Worm (Caenorhabditis elegans) whole organism, L2 larva: ENCODE results near the gene M163.1.
"Not testable (repeated sequence)": the region's sequence is repeated elsewhere in the genome, so short reads cannot be mapped to it uniquely, and the experiment has no call there.

Source experiments
- F13H6.1 ChIP-seq: sonication (generic microtip); optimal IDR thresholded peaks from 2 replicates; lab custom pipeline; 2016; ENCODE audit warnings: missing genetic modification characterization, missing compliant biosample characterization
- R02D3.7 ChIP-seq: fragments of 150-350 bp; optimal IDR thresholded peaks from 2 replicates; lab custom pipeline; 2014; ENCODE audit warnings: missing biosample characterization, missing genetic modification characterization
- ZK546.5 ChIP-seq: sonication (generic microtip); optimal IDR thresholded peaks from 2 replicates; lab custom pipeline; 2017; ENCODE audit warnings: missing biosample characterization, missing genetic modification characterization
- alr-1 ChIP-seq: fragments of 150-350 bp; optimal IDR thresholded peaks from 2 replicates; lab custom pipeline; 2014; ENCODE audit warnings: missing biosample characterization, missing genetic modification characterization
- ceh-16 ChIP-seq: fragments of 150-350 bp; optimal IDR thresholded peaks from 2 replicates; lab custom pipeline; 2014; ENCODE audit warnings: missing biosample characterization, missing genetic modification characterization
- ceh-82 ChIP-seq: fragments of 150-350 bp; optimal IDR thresholded peaks from 2 replicates; lab custom pipeline; 2014; ENCODE audit warnings: missing biosample characterization, missing genetic modification characterization
- crh-2 ChIP-seq: sonication (generic microtip); optimal IDR thresholded peaks from 2 replicates; lab custom pipeline; 2017; ENCODE audit warnings: missing biosample characterization, missing genetic modification characterization
- dmd-4 ChIP-seq: sonication (generic microtip); optimal IDR thresholded peaks from 2 replicates; lab custom pipeline; 2017; ENCODE audit warnings: missing biosample characterization, missing genetic modification characterization
- elt-1 ChIP-seq: fragments of 150-350 bp; optimal IDR thresholded peaks from 2 replicates; lab custom pipeline; 2014; ENCODE audit warnings: missing biosample characterization, missing genetic modification characterization
- fos-1 ChIP-seq: fragments of 150-350 bp; optimal IDR thresholded peaks from 2 replicates; lab custom pipeline; 2014; ENCODE audit warnings: missing biosample characterization, missing genetic modification characterization
- gmeb-1 ChIP-seq: fragments of 150-350 bp; optimal IDR thresholded peaks from 2 replicates; lab custom pipeline; 2014; ENCODE audit warnings: missing biosample characterization, missing genetic modification characterization
- lin-39 ChIP-seq: fragments of 150-350 bp; optimal IDR thresholded peaks from 2 replicates; lab custom pipeline; 2014; ENCODE audit warnings: missing biosample characterization, missing genetic modification reagents, missing genetic modification characterization
- mab-5 ChIP-seq: fragments of 150-350 bp; optimal IDR thresholded peaks from 2 replicates; lab custom pipeline; 2014; ENCODE audit warnings: missing biosample characterization, missing genetic modification characterization
- mbf-1 ChIP-seq: sonication (generic microtip); optimal IDR thresholded peaks from 2 replicates; lab custom pipeline; 2017; ENCODE audit warnings: missing biosample characterization, missing genetic modification characterization
- mdl-1 ChIP-seq, 2 experiments: fragments of 150-350 bp in 1 of 2; sonication (generic microtip) in 1 of 2; optimal IDR thresholded peaks; 2 replicates each; lab custom pipeline; 2017; ENCODE audit warnings: missing biosample characterization in 2 of 2, missing genetic modification characterization in 2 of 2
- nhr-10 ChIP-seq: sonication (generic microtip); optimal IDR thresholded peaks from 2 replicates; lab custom pipeline; 2017; ENCODE audit warnings: missing biosample characterization, missing genetic modification characterization
- nhr-129 ChIP-seq: fragments of 150-350 bp; optimal IDR thresholded peaks from 2 replicates; lab custom pipeline; 2014; ENCODE audit warnings: missing biosample characterization, missing genetic modification characterization
- nhr-237 ChIP-seq: fragments of 150-350 bp; optimal IDR thresholded peaks from 2 replicates; lab custom pipeline; 2014; ENCODE audit warnings: missing biosample characterization, missing genetic modification characterization
- nhr-6 ChIP-seq: fragments of 150-350 bp; optimal IDR thresholded peaks from 2 replicates; lab custom pipeline; 2014; ENCODE audit warnings: missing biosample characterization, missing genetic modification characterization
- nhr-77 ChIP-seq: fragments of 150-350 bp; optimal IDR thresholded peaks from 2 replicates; lab custom pipeline; 2014; ENCODE audit warnings: missing biosample characterization, missing genetic modification characterization
- peb-1 ChIP-seq: fragments of 150-350 bp; optimal IDR thresholded peaks from 2 replicates; lab custom pipeline; 2014; ENCODE audit warnings: missing biosample characterization, missing genetic modification characterization
- sem-4 ChIP-seq: fragments of 150-350 bp; optimal IDR thresholded peaks from 2 replicates; lab custom pipeline; 2014; ENCODE audit warnings: missing biosample characterization, missing genetic modification reagents, missing genetic modification characterization
- sma-9 ChIP-seq, 2 experiments: fragments of 150-350 bp in 1 of 2; sonication (generic microtip) in 1 of 2; optimal IDR thresholded peaks; 2 replicates each; lab custom pipeline; 2014 to 2016; ENCODE audit warnings: missing genetic modification characterization in 2 of 2, mild to moderate bottlenecking in 1 of 2, missing biosample characterization in 1 of 2, missing compliant biosample characterization in 1 of 2, missing genetic modification reagents in 1 of 2, moderate library complexity in 1 of 2
- unc-39 ChIP-seq: fragments of 150-350 bp; optimal IDR thresholded peaks from 2 replicates; lab custom pipeline; 2014; ENCODE audit warnings: missing biosample characterization, missing genetic modification characterization
- ztf-1 ChIP-seq: fragments of 200-800 bp; sonication (Bioruptor generic); conservative IDR thresholded peaks from 2 replicates; pipeline ENCODE4 v1.3.6; 2022; ENCODE audit warnings: missing genetic modification characterization, missing compliant biosample characterization
- ztf-11 ChIP-seq: sonication (generic microtip); optimal IDR thresholded peaks from 2 replicates; lab custom pipeline; 2017; ENCODE audit warnings: missing biosample characterization, missing genetic modification characterization
- ztf-4 ChIP-seq: fragments of 150-350 bp; optimal IDR thresholded peaks from 2 replicates; lab custom pipeline; 2014; ENCODE audit warnings: missing biosample characterization, missing genetic modification characterization

M163.1 gene

DNA sequence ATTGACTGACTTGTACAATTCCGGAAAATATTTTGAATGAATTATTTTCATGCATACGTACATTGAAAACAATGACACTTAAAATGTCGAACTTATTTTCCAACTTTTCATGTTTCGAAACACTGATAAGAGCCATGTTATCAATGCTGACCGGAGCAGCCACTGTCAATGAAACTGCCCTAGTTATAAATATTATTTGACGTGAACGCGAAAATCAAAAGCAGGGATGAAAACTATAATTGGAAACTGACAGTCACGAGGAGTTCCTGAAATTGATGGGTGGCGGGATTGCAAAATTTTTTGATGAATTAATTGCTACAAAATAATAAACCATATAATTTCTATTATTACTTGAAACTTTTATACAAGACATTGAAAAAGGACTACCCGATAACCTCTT is 35.8 kb upstream of the M163.1 start:
- TF ChIP-seq nhr-77 (no peak), peb-1 (tag; lab: Kevin White, UChicago) (no peak), fos-1 (peak; percentile 51), sma-9 (GFP tag; optimal IDR thresholded peaks at IDR 0.05; lab: Kevin White, UChicago) (peak; percentile 5), sma-9 (tag; optimal IDR thresholded peaks at IDR 0.05; lab: Kevin White, UChicago) (no peak), gmeb-1 (tag; lab: Kevin White, UChicago) (peak; percentile 31)

DNA sequence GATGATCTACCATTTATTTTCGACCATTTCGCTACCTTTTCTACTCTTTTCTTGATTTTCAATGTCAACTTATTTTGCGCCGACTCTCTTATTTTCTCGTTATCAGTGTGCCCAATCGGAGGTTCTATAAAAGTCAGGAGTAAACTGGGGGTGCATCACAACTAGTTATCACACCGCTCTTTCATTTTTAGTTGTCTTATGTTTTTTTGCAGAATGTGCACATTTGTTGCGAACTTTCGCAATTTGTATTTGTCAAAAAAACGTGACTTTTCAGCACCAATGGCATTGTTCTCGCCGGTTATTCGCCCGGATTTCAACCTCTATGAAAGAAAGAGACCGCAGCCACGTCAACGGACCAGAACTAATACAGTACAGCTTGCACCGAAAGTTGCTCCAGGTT is 34.0 kb upstream of the M163.1 start:
- TF ChIP-seq fos-1 (peak; percentile 29), ZK546.5 (tag; lab: Kevin White, UChicago) (no peak)

- TF ChIP-seq lin-39 (tag; lab: Kevin White, UChicago) (no peak), sem-4 (no peak), ZK546.5 (tag; lab: Kevin White, UChicago) (no peak), ztf-1 (GFP tag; lab: Robert Waterston, UW) (no peak), nhr-129 (tag; lab: Kevin White, UChicago) (no peak), F13H6.1 (tag; lab: Kevin White, UChicago) (no peak), elt-1 (tag; lab: Kevin White, UChicago) (no peak), crh-2 (tag; lab: Kevin White, UChicago) (no peak), mab-5 (tag; lab: Kevin White, UChicago) (no peak), dmd-4 (tag; lab: Kevin White, UChicago) (no peak), mdl-1 (tag; optimal IDR thresholded peaks at IDR 0.05; lab: Kevin White, UChicago) (no peak), ceh-16 (tag; lab: Kevin White, UChicago) (no peak), alr-1 (tag; lab: Kevin White, UChicago) (no peak), nhr-10 (tag; lab: Kevin White, UChicago) (no peak), ceh-82 (no peak), mbf-1 (tag; lab: Kevin White, UChicago) (no peak), ztf-4 (tag; lab: Kevin White, UChicago) (no peak), nhr-237 (tag; lab: Kevin White, UChicago) (no peak)
- TF ChIP-seq, all 48 proteins: peak for 0
These were observed 32.3 kb upstream of the M163.1 start for ce11 chrX:14535913-14536312.

- TF ChIP-seq nhr-237 (tag; lab: Kevin White, UChicago), result no peak
- TF ChIP-seq sma-9 (GFP tag; optimal IDR thresholded peaks at IDR 0.05; lab: Kevin White, UChicago), result peak; percentile 29
- TF ChIP-seq sma-9 (tag; optimal IDR thresholded peaks at IDR 0.05; lab: Kevin White, UChicago), result no peak
These were observed 31.0 kb upstream of the M163.1 start for ce11 chrX:14534596-14534995.

- TF ChIP-seq ZK546.5 (tag; lab: Kevin White, UChicago), result no peak
- no peak for TF ChIP-seq nhr-77
- TF ChIP-seq alr-1 (tag; lab: Kevin White, UChicago), result no peak
- TF ChIP-seq sma-9 (GFP tag; optimal IDR thresholded peaks at IDR 0.05; lab: Kevin White, UChicago), result no peak
- TF ChIP-seq sma-9 (tag; optimal IDR thresholded peaks at IDR 0.05; lab: Kevin White, UChicago), result no peak
- no peak for TF ChIP-seq fos-1
- no peak for TF ChIP-seq ztf-1 (GFP tag; lab: Robert Waterston, UW)
- TF ChIP-seq R02D3.7 (tag; lab: Kevin White, UChicago), result no peak
These were observed 30.5 kb upstream of the M163.1 start, which contains the start of gene T24C2.5 for ce11 chrX:14534117-14534516. Gene T24C2.5, plus strand, starts transcription at chrX:14534417.

DNA sequence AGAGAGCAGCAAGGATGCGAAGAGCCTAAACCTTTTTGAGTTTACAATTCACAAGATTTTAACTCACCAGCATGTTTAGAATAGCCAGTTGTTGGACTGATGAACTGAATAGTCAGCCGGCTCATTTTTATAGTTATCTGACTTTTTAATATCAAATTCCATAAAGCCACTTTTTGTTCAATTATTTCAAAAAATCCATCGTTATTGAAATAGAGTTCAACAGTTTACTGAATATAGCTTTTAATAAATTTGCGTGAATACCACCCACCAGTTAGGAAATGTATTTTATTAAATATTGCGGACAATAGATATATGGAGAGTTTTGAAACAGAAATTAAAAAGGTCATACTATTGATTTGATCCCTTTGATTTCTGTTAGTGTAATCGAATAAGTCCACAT is 26.5 kb upstream of the M163.1 start, which contains the start of gene nspc-20:
Gene nspc-20 (minus strand): TSS at position 101 of the 400 bp plus-strand sequence.
- no peak for TF ChIP-seq nhr-6 (tag; lab: Kevin White, UChicago)
- TF ChIP-seq ceh-16 (tag; lab: Kevin White, UChicago), result no peak
- TF ChIP-seq unc-39 (tag; lab: Kevin White, UChicago), result no peak
- TF ChIP-seq fos-1, result no peak
- no peak for TF ChIP-seq ZK546.5 (tag; lab: Kevin White, UChicago)
- TF ChIP-seq ztf-11 (tag; lab: Kevin White, UChicago), result no peak

DNA sequence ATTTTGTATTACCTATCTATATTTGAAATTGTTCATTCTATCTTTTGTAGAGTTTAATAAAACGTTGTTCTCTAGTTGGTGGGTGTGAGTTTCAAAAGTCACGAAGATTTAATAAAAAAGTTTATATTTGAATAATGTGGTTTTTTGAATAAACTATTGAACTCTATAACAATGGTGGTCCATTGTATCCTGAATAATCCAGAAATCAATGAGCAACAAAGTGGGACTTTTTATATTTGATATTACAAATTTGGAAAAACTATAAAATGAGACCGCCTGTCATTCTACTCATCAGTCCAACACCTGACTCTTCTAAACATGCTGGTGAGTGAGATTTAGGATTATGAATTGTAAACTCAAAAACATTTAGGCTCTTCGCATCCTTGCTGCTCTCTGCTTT is 24.8 kb upstream of the M163.1 start, which contains the start of gene nspc-19:
Gene nspc-19 (plus strand): TSS at position 301 of the 400 bp plus-strand sequence.
- TF ChIP-seq alr-1 (tag; lab: Kevin White, UChicago); sem-4; ceh-16 (tag; lab: Kevin White, UChicago): not testable (repeated sequence)
